Fruit fly (Drosophila melanogaster) whole organism, embryonic: Measurements from ENCODE around the gene Rbcn-3B.

Source experiments
- Abd-B ChIP-seq: fragments of 200-800 bp; sonication (Bioruptor generic); optimal IDR thresholded peaks from 2 replicates; lab custom pipeline; 2018; ENCODE audit warnings: missing biosample characterization, mild to moderate bottlenecking, missing genetic modification characterization, moderate library complexity
- Asciz ChIP-seq: fragments of 200-800 bp; sonication (Bioruptor generic); optimal IDR thresholded peaks from 2 replicates; lab custom pipeline; 2017; ENCODE audit warnings: missing biosample characterization, mild to moderate bottlenecking, missing genetic modification characterization, missing genetic modification reagents
- BEAF-32 ChIP-seq: fragments of 200-800 bp; sonication (Bioruptor generic); optimal IDR thresholded peaks from 3 replicates; lab custom pipeline; 2017; ENCODE audit warnings: missing biosample characterization, missing genetic modification characterization, mild to moderate bottlenecking, moderate library complexity, missing genetic modification reagents
- Bgb ChIP-seq: fragments of 200-800 bp; sonication (Bioruptor generic); IDR thresholded peaks from 2 replicates; pipeline ENCODE4 v1.3.6; 2022; ENCODE audit warnings: missing biosample characterization, missing genetic modification characterization; ENCODE audit not compliant: partially characterized antibody
- CG12299 ChIP-seq: fragments of 200-800 bp; sonication (Bioruptor generic); optimal IDR thresholded peaks from 2 replicates; lab custom pipeline; 2018; ENCODE audit warnings: missing biosample characterization, mild to moderate bottlenecking, missing genetic modification characterization
- CG13424 ChIP-seq: fragments of 200-800 bp; sonication (Bioruptor generic); optimal IDR thresholded peaks from 2 replicates; lab custom pipeline; 2019; ENCODE audit warnings: missing biosample characterization, mild to moderate bottlenecking, missing genetic modification characterization, moderate library complexity
- CG13624 ChIP-seq: fragments of 200-800 bp; sonication (Bioruptor generic); optimal IDR thresholded peaks from 2 replicates; lab custom pipeline; 2016; ENCODE audit warnings: missing biosample characterization, missing genetic modification characterization
- CG16863 ChIP-seq: fragments of 200-800 bp; sonication (Bioruptor generic); optimal IDR thresholded peaks from 3 replicates; lab custom pipeline; 2016; ENCODE audit warnings: missing biosample characterization, missing genetic modification characterization
- CG17802 ChIP-seq: fragments of 200-800 bp; sonication (Bioruptor generic); optimal IDR thresholded peaks from 2 replicates; lab custom pipeline; 2018; ENCODE audit warnings: missing biosample characterization, mild to moderate bottlenecking, missing genetic modification characterization, moderate library complexity
- CG1832 ChIP-seq: fragments of 200-800 bp; sonication (Bioruptor generic); optimal IDR thresholded peaks from 2 replicates; lab custom pipeline; 2017; ENCODE audit warnings: missing biosample characterization, mild to moderate bottlenecking, missing genetic modification characterization, inconsistent platforms
- CG2116 ChIP-seq: fragments of 200-800 bp; sonication (Bioruptor generic); optimal IDR thresholded peaks from 3 replicates; lab custom pipeline; 2018; ENCODE audit warnings: missing biosample characterization, mild to moderate bottlenecking, missing genetic modification characterization
- CG3163 ChIP-seq: fragments of 200-800 bp; sonication (Bioruptor generic); optimal IDR thresholded peaks from 3 replicates; lab custom pipeline; 2016; ENCODE audit warnings: missing biosample characterization, missing genetic modification characterization
- CG32532 ChIP-seq: fragments of 200-800 bp; sonication (Bioruptor generic); IDR thresholded peaks from 2 replicates; pipeline ENCODE4 v1.3.6; 2022; ENCODE audit warnings: missing biosample characterization, missing genetic modification characterization
- CG5180 ChIP-seq: fragments of 200-800 bp; sonication (Bioruptor generic); optimal IDR thresholded peaks from 3 replicates; lab custom pipeline; 2017; ENCODE audit warnings: missing biosample characterization, missing genetic modification characterization, mild to moderate bottlenecking, moderate library complexity, missing genetic modification reagents
- CG6175 ChIP-seq: fragments of 200-800 bp; sonication (Bioruptor generic); IDR thresholded peaks from 3 replicates; pipeline ENCODE4 v1.3.6; 2022; ENCODE audit warnings: missing biosample characterization, missing genetic modification characterization
- CG6791 ChIP-seq: fragments of 200-800 bp; sonication (Bioruptor generic); IDR thresholded peaks from 3 replicates; pipeline ENCODE4 v1.3.6; 2022; ENCODE audit warnings: missing biosample characterization, missing genetic modification characterization; ENCODE audit not compliant: partially characterized antibody
- CG7357 ChIP-seq: fragments of 200-800 bp; sonication (Bioruptor generic); IDR thresholded peaks from 3 replicates; pipeline ENCODE4 v1.3.6; 2022; ENCODE audit warnings: missing biosample characterization, missing genetic modification characterization
- CG7372 ChIP-seq: fragments of 200-800 bp; sonication (Bioruptor generic); IDR thresholded peaks from 2 replicates; pipeline ENCODE4 v1.3.6; 2022; ENCODE audit warnings: missing biosample characterization, missing genetic modification characterization
- CG7786 ChIP-seq: fragments of 200-800 bp; sonication (Bioruptor generic); optimal IDR thresholded peaks from 2 replicates; lab custom pipeline; 2016; ENCODE audit warnings: missing biosample characterization, missing genetic modification characterization
- CG8388 ChIP-seq: fragments of 200-800 bp; sonication (Bioruptor generic); optimal IDR thresholded peaks from 2 replicates; lab custom pipeline; 2019; ENCODE audit warnings: missing biosample characterization, mild to moderate bottlenecking, missing genetic modification characterization, moderate library complexity
- CG8478 ChIP-seq: fragments of >200 bp; optimal IDR thresholded peaks from 2 replicates; lab custom pipeline; 2018
- CG9797 ChIP-seq: fragments of 200-800 bp; sonication (Bioruptor generic); optimal IDR thresholded peaks from 3 replicates; lab custom pipeline; 2018; ENCODE audit warnings: missing biosample characterization, mild to moderate bottlenecking, missing genetic modification characterization
- Dek ChIP-seq: fragments of 200-800 bp; sonication (Bioruptor generic); optimal IDR thresholded peaks from 3 replicates; lab custom pipeline; 2019; ENCODE audit warnings: missing biosample characterization, mild to moderate bottlenecking, missing genetic modification characterization, moderate library complexity
- Dfd ChIP-seq, 2 experiments: fragments of >200 bp; optimal IDR thresholded peaks; 2 replicates each; lab custom pipeline; 2017; ENCODE audit warnings: missing biosample characterization in 2 of 2, missing genetic modification characterization in 2 of 2
- Ets97D ChIP-seq: fragments of 200-800 bp; sonication (Bioruptor generic); optimal IDR thresholded peaks from 3 replicates; lab custom pipeline; 2016; ENCODE audit warnings: missing biosample characterization, missing genetic modification characterization
- HLH3B ChIP-seq: fragments of 200-800 bp; sonication (Bioruptor generic); IDR thresholded peaks from 2 replicates; pipeline ENCODE4 v1.3.6; 2022; ENCODE audit warnings: missing biosample characterization, missing genetic modification characterization
- HmgZ ChIP-seq: fragments of 200-800 bp; sonication (Bioruptor generic); optimal IDR thresholded peaks from 2 replicates; lab custom pipeline; 2018; ENCODE audit warnings: missing biosample characterization, mild to moderate bottlenecking, missing genetic modification characterization
- Mad ChIP-seq: fragments of 200-800 bp; sonication (Bioruptor generic); optimal IDR thresholded peaks from 2 replicates; lab custom pipeline; 2016; ENCODE audit warnings: missing biosample characterization, missing genetic modification characterization
- Nf-YB ChIP-seq: fragments of 200-800 bp; sonication (Bioruptor generic); optimal IDR thresholded peaks from 3 replicates; lab custom pipeline; 2019; ENCODE audit warnings: missing biosample characterization, mild to moderate bottlenecking, missing genetic modification characterization, moderate library complexity
- Pdp1 ChIP-seq, 2 experiments: fragments of 200-800 bp; sonication (Bioruptor generic); optimal IDR thresholded peaks; 3 replicates each; lab custom pipeline; 2016; ENCODE audit warnings: missing biosample characterization in 2 of 2, missing genetic modification characterization in 2 of 2, mild to moderate bottlenecking in 1 of 2, moderate library complexity in 1 of 2
- Rx ChIP-seq: fragments of 200-800 bp; sonication (Bioruptor generic); IDR thresholded peaks from 2 replicates; pipeline ENCODE4 v1.3.6; 2022; ENCODE audit warnings: missing biosample characterization, missing genetic modification characterization
- ci ChIP-seq: fragments of 200-800 bp; sonication (Bioruptor generic); IDR thresholded peaks from 3 replicates; pipeline ENCODE4 v1.3.6; 2022; ENCODE audit warnings: missing biosample characterization, missing genetic modification characterization
- corto ChIP-seq: fragments of 200-800 bp; sonication (Bioruptor generic); optimal IDR thresholded peaks from 2 replicates; lab custom pipeline; 2016; ENCODE audit warnings: missing biosample characterization, mild to moderate bottlenecking, missing genetic modification characterization, moderate library complexity
- dmrt11E ChIP-seq: fragments of 200-800 bp; sonication (Bioruptor generic); optimal IDR thresholded peaks from 3 replicates; lab custom pipeline; 2018; ENCODE audit warnings: missing biosample characterization, mild to moderate bottlenecking, missing genetic modification characterization, moderate library complexity
- fd3F ChIP-seq: fragments of 200-800 bp; sonication (Bioruptor generic); optimal IDR thresholded peaks from 2 replicates; lab custom pipeline; 2018; ENCODE audit warnings: missing biosample characterization, mild to moderate bottlenecking, missing genetic modification characterization, moderate library complexity
- gfzf ChIP-seq: fragments of 200-800 bp; sonication (Bioruptor generic); optimal IDR thresholded peaks from 2 replicates; lab custom pipeline; 2016; ENCODE audit warnings: missing biosample characterization, mild to moderate bottlenecking, missing genetic modification characterization, moderate library complexity
- luna ChIP-seq: fragments of 200-800 bp; sonication (Bioruptor generic); optimal IDR thresholded peaks from 2 replicates; lab custom pipeline; 2016; ENCODE audit warnings: missing biosample characterization, missing genetic modification characterization
- maf-S ChIP-seq: fragments of 200-800 bp; sonication (Bioruptor generic); optimal IDR thresholded peaks from 2 replicates; lab custom pipeline; 2016; ENCODE audit warnings: missing biosample characterization, missing genetic modification characterization
- onecut ChIP-seq: fragments of 200-800 bp; sonication (Bioruptor generic); IDR thresholded peaks from 2 replicates; pipeline ENCODE4 v1.3.6; 2022; ENCODE audit warnings: missing biosample characterization, missing genetic modification characterization
- p53 ChIP-seq: fragments of 200-800 bp; sonication (Bioruptor generic); optimal IDR thresholded peaks from 2 replicates; lab custom pipeline; 2016; ENCODE audit warnings: missing biosample characterization, missing genetic modification characterization
- pan ChIP-seq, 4 experiments: fragments of >200 bp in 3 of 4; fragments of 200-800 bp in 1 of 4; sonication (Bioruptor generic) in 1 of 4; optimal IDR thresholded peaks in 3 of 4; IDR thresholded peaks in 1 of 4; 2 replicates each; pipeline versions ENCODE4 v1.3.6 to Lab custom; 2017 to 2022; ENCODE audit warnings: missing biosample characterization in 2 of 4, missing genetic modification characterization in 2 of 4, mixed read lengths in 1 of 4
- pum ChIP-seq: fragments of 200-800 bp; sonication (Bioruptor generic); optimal IDR thresholded peaks from 2 replicates; lab custom pipeline; 2016; ENCODE audit warnings: missing biosample characterization, missing genetic modification characterization
- ranshi ChIP-seq: fragments of 200-800 bp; sonication (Bioruptor generic); IDR thresholded peaks from 2 replicates; pipeline ENCODE4 v1.3.6; 2022; ENCODE audit warnings: missing biosample characterization, missing genetic modification characterization
- salm ChIP-seq: fragments of 200-800 bp; sonication (Bioruptor generic); optimal IDR thresholded peaks from 2 replicates; lab custom pipeline; 2018; ENCODE audit warnings: missing biosample characterization, mild to moderate bottlenecking, missing genetic modification characterization
- sens ChIP-seq: fragments of 200-800 bp; sonication (Bioruptor generic); peaks from one replicate; lab custom pipeline; 2016; ENCODE audit warnings: missing biosample characterization, missing genetic modification characterization
- sob ChIP-seq: fragments of 200-800 bp; sonication (Bioruptor generic); IDR thresholded peaks from 2 replicates; pipeline ENCODE4 v1.3.6; 2022; ENCODE audit warnings: missing biosample characterization, missing genetic modification characterization
- vvl ChIP-seq: fragments of 200-800 bp; sonication (Bioruptor generic); IDR thresholded peaks from 2 replicates; pipeline ENCODE4 v1.3.6; 2022; ENCODE audit warnings: missing biosample characterization, missing genetic modification characterization
- wor ChIP-seq: fragments of 200-800 bp; sonication (Bioruptor generic); IDR thresholded peaks from 2 replicates; pipeline ENCODE4 v1.3.6; 2022; ENCODE audit warnings: missing biosample characterization, missing genetic modification characterization

The Rbcn-3B gene

dm6 chrX:1880139-1880556 is 28.6 kb upstream of the Rbcn-3B start, which contains the start of gene Coa8 (continued):
- TF ChIP-seq maf-S (GFP tag; lab: Kevin White, UChicago): peak; percentile 15
- TF ChIP-seq Dek (tag; lab: Kevin White, UChicago): peak; percentile 5
- TF ChIP-seq CG7357 (GFP tag; lab: Robert Waterston, UW): 0 out of 3 replicates have a peak, but pooled peaks have one; percentile 5
- TF ChIP-seq salm (tag; lab: Kevin White, UChicago): no peak
- peak; percentile 54; the same call in 1 of the 2 replicates for TF ChIP-seq ranshi (GFP tag; lab: Robert Waterston, UW)
- peak; percentile 39; the same call in 1 of the 2 replicates for TF ChIP-seq Bgb (GFP tag; lab: Robert Waterston, UW)
- TF ChIP-seq p53 (GFP tag; lab: Kevin White, UChicago): no peak
- peak; percentile 3 for TF ChIP-seq CG2116 (GFP tag; lab: Kevin White, UChicago)
- 0 out of 2 replicates have a peak, but pooled peaks have one; percentile 25 for TF ChIP-seq CG7372 (GFP tag; lab: Robert Waterston, UW)
- peak; percentile 4 for TF ChIP-seq Nf-YB (GFP tag; lab: Kevin White, UChicago)
- 0 out of 3 replicates have a peak, but pooled peaks have one; percentile 18 for TF ChIP-seq ci
- TF ChIP-seq Abd-B (GFP tag; lab: Kevin White, UChicago): peak; percentile 17
- TF ChIP-seq dmrt11E (tag; lab: Kevin White, UChicago): peak; percentile 6
- TF ChIP-seq CG3163 (GFP tag; lab: Kevin White, UChicago): no peak
- TF ChIP-seq CG12299 (tag; lab: Kevin White, UChicago): peak; percentile 36
- peak; percentile 33 for TF ChIP-seq CG9797 (GFP tag; lab: Kevin White, UChicago)
- no peak for TF ChIP-seq wor
- peak; percentile 49 to 75 for TF ChIP-seq Pdp1 (GFP tag; optimal IDR thresholded peaks at IDR 0.05; lab: Kevin White, UChicago)
- no peak for TF ChIP-seq luna (GFP tag; lab: Kevin White, UChicago)
- TF ChIP-seq onecut (GFP tag; lab: Robert Waterston, UW): 0 out of 2 replicates have a peak, but pooled peaks have one; percentile 11
- peak; percentile 46 for TF ChIP-seq pum (GFP tag; lab: Kevin White, UChicago)
- TF ChIP-seq Mad (GFP tag; lab: Kevin White, UChicago): peak; percentile 15
- TF ChIP-seq Rx (GFP tag; lab: Robert Waterston, UW): peak; percentile 14; the same call in 1 of the 2 replicates
- no peak for TF ChIP-seq HLH3B
- peak; percentile 81 for TF ChIP-seq sens
- TF ChIP-seq CG13624: peak; percentile 40
- TF ChIP-seq CG32532 (GFP tag; lab: Robert Waterston, UW): peak; percentile 71; the same call in 1 of the 2 replicates
- no peak for TF ChIP-seq fd3F (GFP tag; lab: Kevin White, UChicago)
- no peak; the same call in 1 of the 2 replicates for TF ChIP-seq vvl (GFP tag; lab: Robert Waterston, UW)
- TF ChIP-seq pan (optimal IDR thresholded peaks at IDR 0.05; lab: Kevin White, UChicago): no peak
- peak in 1 of 2 experiments; percentile 54 for TF ChIP-seq pan (GFP tag; optimal IDR thresholded peaks at IDR 0.05 in 1 of 2, IDR thresholded peaks at IDR 0.05 in 1 of 2)

- TF ChIP-seq Ets97D (GFP tag; lab: Kevin White, UChicago) (no peak), CG6791 (GFP tag; lab: Robert Waterston, UW) (no peak), CG8478 (peak; percentile 76), HLH3B (no peak), CG1832 (GFP tag; lab: Kevin White, UChicago) (peak; percentile 58)
Observed at dm6 chrX:1880779-1881178, 27.9 kb upstream of the Rbcn-3B start.

dm6 chrX:1889926-1890325 is 18.8 kb upstream of the Rbcn-3B start, which contains the start of the genes trr and mRpL16:
TSS of gene trr (minus strand) at chrX:1889950.
TSS of gene mRpL16 (plus strand) at chrX:1890256.
- TF ChIP-seq Asciz (GFP tag; lab: Kevin White, UChicago) (no peak), Ets97D (GFP tag; lab: Kevin White, UChicago) (peak; percentile 66), sob (GFP tag; lab: Robert Waterston, UW) (peak; percentile 40; the same call in 1 of the 2 replicates), corto (no peak), CG17802 (peak; percentile 100), CG13424 (tag; lab: Kevin White, UChicago) (peak; percentile 52), CG6175 (peak; percentile 92), CG8388 (GFP tag; lab: Kevin White, UChicago) (peak; percentile 26), CG16863 (no peak), CG5180 (GFP tag; lab: Kevin White, UChicago) (no peak), HmgZ (tag; lab: Kevin White, UChicago) (peak; percentile 31), CG7786 (GFP tag; lab: Kevin White, UChicago) (peak; percentile 58), gfzf (GFP tag; lab: Kevin White, UChicago) (peak; percentile 75), Dfd (GFP tag; optimal IDR thresholded peaks at IDR 0.05; lab: Kevin White, UChicago) (no peak), BEAF-32 (GFP tag; lab: Kevin White, UChicago) (peak; percentile 86)
